Worm (Caenorhabditis elegans): ENCODE results near the gene gcy-15.
"Not testable (repeated sequence)": the region's sequence is repeated elsewhere in the genome, so short reads cannot be mapped to it uniquely, and the experiment has no call there.

Gene gcy-15

ce11 chrII:3142855-3143254 is 54.0 kb downstream of the gcy-15 start, which contains the start of gene sri-42:
Gene sri-42 (minus strand): TSS chrII:3142955.
- TF ChIP-seq him-1, dao-5, W03F9.2 (tag; optimal IDR thresholded peaks at IDR 0.05): not testable (repeated sequence)
